Worm (Caenorhabditis elegans) whole organism, L4 larva: Measurements from ENCODE around the gene trxr-2.

Experiments
- D1046.2 ChIP-seq: fragments of 200-800 bp; sonication (Bioruptor generic); IDR thresholded peaks from 2 replicates; pipeline ENCODE4 v1.3.6; 2022; ENCODE audit warnings: missing genetic modification characterization, missing compliant biosample characterization
- F10B5.3 ChIP-seq: sonication (generic microtip); optimal IDR thresholded peaks from 2 replicates; lab custom pipeline; 2016; ENCODE audit warnings: mild to moderate bottlenecking, missing genetic modification characterization, missing compliant biosample characterization
- F37D6.2 ChIP-seq: sonication (generic microtip); optimal IDR thresholded peaks from 2 replicates; lab custom pipeline; 2016; ENCODE audit warnings: mild to moderate bottlenecking, missing genetic modification characterization, missing compliant biosample characterization
- F49E8.2 ChIP-seq: sonication (generic microtip); optimal IDR thresholded peaks from 2 replicates; lab custom pipeline; 2016; ENCODE audit warnings: missing compliant biosample characterization, mild to moderate bottlenecking, missing genetic modification characterization, borderline replicate concordance
- R02D3.7 ChIP-seq: fragments of 150-350 bp; sonication (generic microtip); optimal IDR thresholded peaks from 3 replicates; lab custom pipeline; 2014; ENCODE audit warnings: missing biosample characterization, missing genetic modification characterization
- Y48G9A.11 ChIP-seq: fragments of 200-800 bp; sonication (Bioruptor generic); IDR thresholded peaks from 2 replicates; pipeline ENCODE4 v1.3.6; 2022; ENCODE audit warnings: missing genetic modification reagents, missing genetic modification characterization, missing compliant biosample characterization
- Y75B8A.6 ChIP-seq: fragments of 200-800 bp; sonication (Bioruptor generic); IDR thresholded peaks from 2 replicates; pipeline ENCODE4 v1.3.6; 2022; ENCODE audit warnings: missing genetic modification reagents, missing genetic modification characterization, missing compliant biosample characterization
- ZK337.2 ChIP-seq: fragments of 200-800 bp; sonication (Bioruptor generic); IDR thresholded peaks from 2 replicates; pipeline ENCODE4 v1.3.6; 2022; ENCODE audit warnings: missing genetic modification reagents, missing genetic modification characterization, missing compliant biosample characterization
- aly-2 ChIP-seq: sonication (generic microtip); optimal IDR thresholded peaks from 2 replicates; lab custom pipeline; 2018; ENCODE audit warnings: missing biosample characterization, missing genetic modification characterization
- attf-4 ChIP-seq: sonication (generic microtip); optimal IDR thresholded peaks from 3 replicates; lab custom pipeline; 2017; ENCODE audit warnings: missing biosample characterization, missing genetic modification characterization
- ceh-32 ChIP-seq: sonication (generic microtip); optimal IDR thresholded peaks from 2 replicates; lab custom pipeline; 2016; ENCODE audit warnings: mild to moderate bottlenecking, missing genetic modification characterization, missing compliant biosample characterization; ENCODE audit not compliant: poor library complexity
- ceh-62 ChIP-seq: sonication (generic microtip); optimal IDR thresholded peaks from 2 replicates; lab custom pipeline; 2017; ENCODE audit warnings: missing biosample characterization, missing genetic modification characterization
- ces-1 ChIP-seq: fragments of 150-350 bp; sonication (generic microtip); optimal IDR thresholded peaks from 4 replicates; lab custom pipeline; 2014; ENCODE audit warnings: missing biosample characterization, missing genetic modification reagents, missing genetic modification characterization
- cey-2 ChIP-seq: sonication (generic microtip); optimal IDR thresholded peaks from 3 replicates; lab custom pipeline; 2017; ENCODE audit warnings: missing genetic modification characterization, mild to moderate bottlenecking, missing compliant biosample characterization, antibody characterized with exemption, borderline replicate concordance; ENCODE audit not compliant: insufficient read depth
- daf-16 ChIP-seq, 3 experiments: sonication (generic microtip); optimal IDR thresholded peaks; 2 replicates each; lab custom pipeline; 2016 to 2017; ENCODE audit warnings: missing genetic modification characterization in 3 of 3, missing genetic modification reagents in 3 of 3, mild to moderate bottlenecking in 2 of 3, missing compliant biosample characterization in 2 of 3, missing biosample characterization in 1 of 3, moderate library complexity in 1 of 3
- daf-8 ChIP-seq: fragments of 200-800 bp; sonication (Bioruptor generic); IDR thresholded peaks from 2 replicates; pipeline ENCODE4 v1.3.6; 2022; ENCODE audit warnings: missing genetic modification characterization, missing compliant biosample characterization
- dmd-6 ChIP-seq: fragments of 200-800 bp; sonication (Bioruptor generic); IDR thresholded peaks from 2 replicates; pipeline ENCODE4 v1.3.6; 2022; ENCODE audit warnings: missing genetic modification reagents, missing genetic modification characterization, missing compliant biosample characterization
- duxl-1 ChIP-seq: sonication (generic microtip); optimal IDR thresholded peaks from 2 replicates; lab custom pipeline; 2016; ENCODE audit warnings: mild to moderate bottlenecking, missing genetic modification characterization, moderate library complexity, missing compliant biosample characterization; ENCODE audit not compliant: poor library complexity
- egl-27 ChIP-seq: sonication (generic microtip); optimal IDR thresholded peaks from 3 replicates; lab custom pipeline; 2017; ENCODE audit warnings: missing biosample characterization, missing genetic modification reagents, missing genetic modification characterization
- egl-43 ChIP-seq: fragments of 200-800 bp; sonication (Bioruptor generic); IDR thresholded peaks from 2 replicates; pipeline ENCODE4 v1.3.6; 2022; ENCODE audit warnings: missing genetic modification reagents, missing genetic modification characterization, missing compliant biosample characterization
- fos-1 ChIP-seq: fragments of 150-350 bp; optimal IDR thresholded peaks from 2 replicates; lab custom pipeline; 2014; ENCODE audit warnings: missing biosample characterization, missing genetic modification characterization
- gei-8 ChIP-seq: fragments of 200-800 bp; sonication (Bioruptor generic); optimal IDR thresholded peaks from 2 replicates; lab custom pipeline; 2018; ENCODE audit warnings: mild to moderate bottlenecking, missing genetic modification characterization, missing compliant biosample characterization
- hif-1 ChIP-seq, 2 experiments: sonication (generic microtip); optimal IDR thresholded peaks; 2 replicates each; lab custom pipeline; 2016 to 2017; ENCODE audit warnings: missing compliant biosample characterization in 2 of 2, missing genetic modification characterization in 2 of 2, missing genetic modification reagents in 2 of 2, missing genotype in 2 of 2, mild to moderate bottlenecking in 1 of 2
- lim-7 ChIP-seq: fragments of 200-800 bp; sonication (Bioruptor generic); IDR thresholded peaks from 2 replicates; pipeline ENCODE4 v1.3.6; 2022; ENCODE audit warnings: missing genetic modification characterization, missing compliant biosample characterization
- lin-1 ChIP-seq: fragments of 200-800 bp; sonication (Bioruptor generic); IDR thresholded peaks from 2 replicates; pipeline ENCODE4 v1.3.6; 2022; ENCODE audit warnings: missing genetic modification reagents, missing genetic modification characterization, missing compliant biosample characterization
- lin-15B ChIP-seq: fragments of 150-350 bp; sonication (generic microtip); optimal IDR thresholded peaks from 3 replicates; lab custom pipeline; 2014; ENCODE audit warnings: missing biosample characterization, missing genetic modification characterization
- lin-39 ChIP-seq: fragments of 150-350 bp; optimal IDR thresholded peaks from 2 replicates; lab custom pipeline; 2014; ENCODE audit warnings: missing biosample characterization, missing genetic modification reagents, missing genetic modification characterization
- lir-3 ChIP-seq: sonication (generic microtip); optimal IDR thresholded peaks from 2 replicates; lab custom pipeline; 2016; ENCODE audit warnings: mild to moderate bottlenecking, missing genetic modification characterization, missing compliant biosample characterization
- lsy-2 ChIP-seq, 2 experiments: fragments of 150-350 bp in 1 of 2; sonication (generic microtip) in 1 of 2; optimal IDR thresholded peaks; 2 replicates each; lab custom pipeline; 2014 to 2017; ENCODE audit warnings: missing biosample characterization in 2 of 2, missing genetic modification characterization in 2 of 2
- madf-9 ChIP-seq: fragments of 200-800 bp; sonication (Bioruptor generic); conservative IDR thresholded peaks from 2 replicates; pipeline ENCODE4 v1.3.6; 2022; ENCODE audit warnings: missing genetic modification reagents, missing genetic modification characterization, missing compliant biosample characterization
- mdl-1 ChIP-seq, 2 experiments: fragments of 150-350 bp in 1 of 2; sonication (generic microtip) in 1 of 2; optimal IDR thresholded peaks; 2 replicates each; lab custom pipeline; 2014 to 2017; ENCODE audit warnings: missing biosample characterization in 2 of 2, missing genetic modification characterization in 2 of 2
- mes-2 ChIP-seq: sonication (generic microtip); optimal IDR thresholded peaks from 2 replicates; lab custom pipeline; 2016; ENCODE audit warnings: missing genotype, mild to moderate bottlenecking, missing genetic modification characterization, missing compliant biosample characterization; ENCODE audit not compliant: poor library complexity, severe bottlenecking
- mxl-2 ChIP-seq: fragments of 200-800 bp; sonication (Bioruptor generic); conservative IDR thresholded peaks from 2 replicates; pipeline ENCODE4 v1.3.6; 2022; ENCODE audit warnings: missing genetic modification reagents, missing genetic modification characterization, missing compliant biosample characterization
- mxl-3 ChIP-seq: fragments of 200-800 bp; sonication (Bioruptor generic); optimal IDR thresholded peaks from 2 replicates; lab custom pipeline; 2018; ENCODE audit warnings: mild to moderate bottlenecking, missing genetic modification characterization, missing compliant biosample characterization
- nhr-102 ChIP-seq: sonication (generic microtip); optimal IDR thresholded peaks from 2 replicates; lab custom pipeline; 2016; ENCODE audit warnings: mild to moderate bottlenecking, missing genetic modification characterization, moderate library complexity, missing compliant biosample characterization
- nhr-11 ChIP-seq: fragments of 150-350 bp; optimal IDR thresholded peaks from 2 replicates; lab custom pipeline; 2014; ENCODE audit warnings: missing biosample characterization, missing genetic modification characterization
- nhr-111 ChIP-seq: fragments of 200-800 bp; sonication (Bioruptor generic); optimal IDR thresholded peaks from 2 replicates; lab custom pipeline; 2018; ENCODE audit warnings: mild to moderate bottlenecking, missing genetic modification characterization, missing compliant biosample characterization
- nhr-42 ChIP-seq: fragments of 200-800 bp; sonication (Bioruptor generic); IDR thresholded peaks from 2 replicates; pipeline ENCODE4 v1.3.6; 2022; ENCODE audit warnings: missing genetic modification characterization, missing compliant biosample characterization
- php-3 ChIP-seq: fragments of 200-800 bp; sonication (Bioruptor generic); IDR thresholded peaks from 2 replicates; pipeline ENCODE4 v1.3.6; 2022; ENCODE audit warnings: missing genetic modification reagents, missing genetic modification characterization, missing compliant biosample characterization
- rbr-2 ChIP-seq: sonication (generic microtip); optimal IDR thresholded peaks from 2 replicates; lab custom pipeline; 2016; ENCODE audit warnings: missing genotype, missing genetic modification characterization, missing compliant biosample characterization
- snpc-4 ChIP-seq: fragments of 150-350 bp; optimal IDR thresholded peaks from 2 replicates; lab custom pipeline; 2014; ENCODE audit warnings: missing biosample characterization, missing genetic modification characterization
- spr-1 ChIP-seq: sonication (generic microtip); optimal IDR thresholded peaks from 2 replicates; lab custom pipeline; 2016; ENCODE audit warnings: mild to moderate bottlenecking, missing genetic modification characterization, missing compliant biosample characterization
- spr-3 ChIP-seq: fragments of 200-800 bp; sonication (Bioruptor generic); optimal IDR thresholded peaks from 2 replicates; lab custom pipeline; 2018; ENCODE audit warnings: mild to moderate bottlenecking, missing genetic modification characterization, missing compliant biosample characterization
- tra-1 ChIP-seq: fragments of 200-800 bp; sonication (Bioruptor generic); IDR thresholded peaks from 2 replicates; pipeline ENCODE4 v1.3.6; 2022; ENCODE audit warnings: missing genetic modification reagents, missing genetic modification characterization, missing compliant biosample characterization
- unc-62 ChIP-seq, 3 experiments: fragments of 150-350 bp in 1 of 3; sonication (generic microtip); optimal IDR thresholded peaks in 2 of 3; peaks in 1 of 3; 1 replicate in 1 of 3; 2 replicates in 2 of 3; lab custom pipeline; 2014 to 2017; ENCODE audit warnings: missing biosample characterization in 3 of 3, missing genetic modification characterization in 3 of 3, missing genetic modification reagents in 3 of 3, missing genotype in 1 of 3
- zfp-2 ChIP-seq: sonication (generic microtip); optimal IDR thresholded peaks from 2 replicates; lab custom pipeline; 2016; ENCODE audit warnings: mild to moderate bottlenecking, missing genetic modification characterization, missing compliant biosample characterization
- zip-11 ChIP-seq: fragments of 200-800 bp; sonication (Bioruptor generic); IDR thresholded peaks from 2 replicates; pipeline ENCODE4 v1.3.6; 2022; ENCODE audit warnings: missing genetic modification characterization, missing compliant biosample characterization
- zip-2 ChIP-seq: fragments of 150-350 bp; optimal IDR thresholded peaks from 2 replicates; lab custom pipeline; 2014; ENCODE audit warnings: missing biosample characterization, missing genetic modification characterization

The trxr-2 gene

ce11 chrIII:8887184-8887801 lies 26.3 kb upstream of the trxr-2 start, which contains the start of gene famh-136 (continued):
- no peak for TF ChIP-seq lin-1 (GFP tag; lab: Robert Waterston, UW)
- no peak for TF ChIP-seq gei-8 (GFP tag; lab: Kevin White, UChicago)
- peak; percentile 85 for TF ChIP-seq mes-2 (tag; lab: Kevin White, UChicago)
- no peak for TF ChIP-seq egl-43 (GFP tag; lab: Robert Waterston, UW)
- TF ChIP-seq F37D6.2 (tag; lab: Kevin White, UChicago), result peak; percentile 72
- TF ChIP-seq hif-1 (tag; optimal IDR thresholded peaks at IDR 0.05; lab: Kevin White, UChicago), result peak in 1 of 2 experiments; percentile 73
- peak; percentile 11 for TF ChIP-seq F49E8.2 (tag; lab: Kevin White, UChicago)
- no peak for TF ChIP-seq lim-7
- TF ChIP-seq zip-2 (tag; lab: Kevin White, UChicago), result peak; percentile 52
- TF ChIP-seq mxl-3 (GFP tag; lab: Kevin White, UChicago), result peak; percentile 41
- peak; percentile 52 for TF ChIP-seq duxl-1 (tag; lab: Kevin White, UChicago)
- TF ChIP-seq lin-39 (tag; lab: Kevin White, UChicago), result no peak
- peak; percentile 74 for TF ChIP-seq F10B5.3
- no peak for TF ChIP-seq egl-27 (tag; lab: Kevin White, UChicago)
- no peak for TF ChIP-seq R02D3.7
- TF ChIP-seq lin-15B (tag; lab: Kevin White, UChicago), result no peak
- no peak for TF ChIP-seq Y48G9A.11
- peak; percentile 64; the same call in 1 of the 2 replicates for TF ChIP-seq nhr-42 (GFP tag; lab: Robert Waterston, UW)
- TF ChIP-seq lsy-2 (tag; optimal IDR thresholded peaks at IDR 0.05; lab: Kevin White, UChicago), result peak; percentile 27 to 95
- TF ChIP-seq mxl-2, result no peak
- TF ChIP-seq ceh-62 (tag; lab: Kevin White, UChicago), result no peak
- peak; percentile 56 for TF ChIP-seq php-3 (GFP tag; lab: Robert Waterston, UW)
- no peak for TF ChIP-seq ceh-32 (tag; lab: Kevin White, UChicago)
- peak; percentile 51; the same call in 1 of the 2 replicates for TF ChIP-seq tra-1 (GFP tag; lab: Robert Waterston, UW)
- TF ChIP-seq zip-11, result no peak
- no peak for TF ChIP-seq nhr-111 (GFP tag; lab: Kevin White, UChicago)
- no peak for TF ChIP-seq ces-1 (GFP tag; lab: Kevin White, UChicago)
- no peak for TF ChIP-seq aly-2 (tag; lab: Kevin White, UChicago)
- peak; percentile 91 for TF ChIP-seq dmd-6
- peak; percentile 75 for TF ChIP-seq nhr-11 (tag; lab: Kevin White, UChicago)
- no peak for TF ChIP-seq attf-4 (tag; lab: Kevin White, UChicago)
- TF ChIP-seq madf-9, result 0 out of 2 replicates have a peak, but pooled peaks have one; percentile 33
- peak; percentile 23 to 78 for TF ChIP-seq daf-16 (GFP tag; optimal IDR thresholded peaks at IDR 0.05; lab: Kevin White, UChicago)
- TF ChIP-seq daf-16 (tag; optimal IDR thresholded peaks at IDR 0.05; lab: Kevin White, UChicago), result peak; percentile 78
- no peak for TF ChIP-seq ZK337.2 (GFP tag; lab: Robert Waterston, UW)
- TF ChIP-seq rbr-2 (tag; lab: Kevin White, UChicago), result peak; percentile 86
- no peak for TF ChIP-seq zfp-2 (tag; lab: Kevin White, UChicago)
- TF ChIP-seq snpc-4 (tag; lab: Kevin White, UChicago), result no peak
- no peak for TF ChIP-seq lir-3
- TF ChIP-seq D1046.2 (GFP tag; lab: Robert Waterston, UW), result 0 out of 2 replicates have a peak, but pooled peaks have one; percentile 11
- TF ChIP-seq spr-3 (GFP tag; lab: Kevin White, UChicago), result peak; percentile 38
- no peak for TF ChIP-seq daf-8 (GFP tag; lab: Robert Waterston, UW)
- no peak for TF ChIP-seq cey-2 (tag; lab: Kevin White, UChicago)
- TF ChIP-seq nhr-102 (tag; lab: Kevin White, UChicago), result peak; percentile 85
- TF ChIP-seq Y75B8A.6 (GFP tag; lab: Robert Waterston, UW), result no peak
- peak in 1 of 2 experiments; percentile 56 for TF ChIP-seq mdl-1 (tag; optimal IDR thresholded peaks at IDR 0.05; lab: Kevin White, UChicago)
- TF ChIP-seq fos-1 (tag; lab: Kevin White, UChicago), result peak; percentile 35
- peak in 1 of 2 experiments; percentile 99 for TF ChIP-seq unc-62 (GFP tag; optimal IDR thresholded peaks at IDR 0.05 in 1 of 2; lab: Kevin White, UChicago)
- no peak for TF ChIP-seq unc-62 (tag; optimal IDR thresholded peaks at IDR 0.05; lab: Kevin White, UChicago)
- peak; percentile 77 for TF ChIP-seq spr-1
